Worm (Caenorhabditis elegans) whole organism, L3 larva: Measurements from ENCODE around the gene C49G7.10.

ENCODE experiments used
- ceh-28 ChIP-seq: fragments of 150-350 bp; optimal IDR thresholded peaks from 2 replicates; lab custom pipeline; 2014; ENCODE audit warnings: missing biosample characterization, missing genetic modification reagents, missing genetic modification characterization
- ceh-9 ChIP-seq: sonication (generic microtip); optimal IDR thresholded peaks from 2 replicates; lab custom pipeline; 2018; ENCODE audit warnings: missing biosample characterization, missing genetic modification characterization
- egl-5 ChIP-seq: fragments of 150-350 bp; optimal IDR thresholded peaks from 2 replicates; lab custom pipeline; 2017; ENCODE audit warnings: missing biosample characterization, missing genetic modification reagents, missing genetic modification characterization, inconsistent platforms
- fkh-10 ChIP-seq: sonication (generic microtip); optimal IDR thresholded peaks from 2 replicates; lab custom pipeline; 2017; ENCODE audit warnings: missing biosample characterization, missing genetic modification reagents, missing genetic modification characterization
- lin-15B ChIP-seq: fragments of 150-350 bp; optimal IDR thresholded peaks from 2 replicates; lab custom pipeline; 2014; ENCODE audit warnings: missing biosample characterization, missing genetic modification characterization
- lin-39 ChIP-seq: fragments of 150-350 bp; optimal IDR thresholded peaks from 2 replicates; lab custom pipeline; 2018; ENCODE audit warnings: missing biosample characterization, missing genetic modification reagents, missing genetic modification characterization
- nhr-11 ChIP-seq: fragments of 150-350 bp; optimal IDR thresholded peaks from 2 replicates; lab custom pipeline; 2014; ENCODE audit warnings: missing biosample characterization, missing genetic modification characterization
- nhr-12 ChIP-seq: fragments of 150-350 bp; optimal IDR thresholded peaks from 2 replicates; lab custom pipeline; 2014; ENCODE audit warnings: missing biosample characterization, missing genetic modification characterization
- nhr-76 ChIP-seq: fragments of 150-350 bp; sonication (generic microtip); optimal IDR thresholded peaks from 5 replicates; lab custom pipeline; 2014; ENCODE audit warnings: missing biosample characterization, missing genetic modification characterization

DNA sequence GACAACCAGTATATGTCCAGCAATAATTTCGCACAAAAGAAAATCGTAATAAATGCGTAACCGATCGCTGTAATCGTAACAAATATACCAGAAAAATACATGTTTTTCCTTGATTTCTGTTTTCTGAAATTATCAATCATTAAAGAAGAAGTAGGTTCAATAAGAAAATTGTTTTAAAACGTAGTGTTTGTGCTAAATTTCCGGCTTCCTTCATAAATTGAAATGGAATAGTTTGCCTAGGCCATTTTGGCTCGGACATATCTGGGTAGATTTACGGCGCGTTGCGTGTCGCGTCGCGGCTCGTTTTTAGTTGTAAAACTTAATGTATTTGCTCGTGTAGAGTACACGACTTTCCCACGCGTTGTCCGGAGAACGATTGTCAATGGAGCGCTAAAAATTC lies 41.1 kb upstream of the C49G7.10 start, which contains the start of gene F38H12.5:
- TF ChIP-seq ceh-28 (tag; lab: Kevin White, UChicago) (no peak), fkh-10 (GFP tag; lab: Kevin White, UChicago) (no peak), ceh-9 (tag; lab: Kevin White, UChicago) (no peak), lin-15B (tag; lab: Kevin White, UChicago) (no peak), egl-5 (tag; lab: Kevin White, UChicago) (no peak), nhr-11 (tag; lab: Kevin White, UChicago) (no peak), lin-39 (tag; lab: Kevin White, UChicago) (no peak), nhr-76 (tag; lab: Kevin White, UChicago) (no peak), nhr-12 (tag; lab: Kevin White, UChicago) (no peak)
